Fruit fly (Drosophila melanogaster) S2 (cell line): ENCODE results near the gene Cp110.

Experiments used
- CG8478 ChIP-seq: fragments of >200 bp; optimal IDR thresholded peaks from 2 replicates; lab custom pipeline; 2018
- CTCF ChIP-seq, 2 experiments: fragments of >200 bp; optimal IDR thresholded peaks; 2 replicates each; lab custom pipeline; 2018

The Cp110 gene

dm6 chrX:22481860-22482544 is at the start of gene Cp110, which contains the start of gene CG12576:
Cp110 (plus strand) TSS chrX:22482082.
CG12576 (minus strand) TSS chrX:22482357.
- no peak for TF ChIP-seq CG8478 (lab: Kevin White, UChicago)
- no peak for TF ChIP-seq CTCF (optimal IDR thresholded peaks at IDR 0.05; lab: Kevin White, UChicago)

DNA sequence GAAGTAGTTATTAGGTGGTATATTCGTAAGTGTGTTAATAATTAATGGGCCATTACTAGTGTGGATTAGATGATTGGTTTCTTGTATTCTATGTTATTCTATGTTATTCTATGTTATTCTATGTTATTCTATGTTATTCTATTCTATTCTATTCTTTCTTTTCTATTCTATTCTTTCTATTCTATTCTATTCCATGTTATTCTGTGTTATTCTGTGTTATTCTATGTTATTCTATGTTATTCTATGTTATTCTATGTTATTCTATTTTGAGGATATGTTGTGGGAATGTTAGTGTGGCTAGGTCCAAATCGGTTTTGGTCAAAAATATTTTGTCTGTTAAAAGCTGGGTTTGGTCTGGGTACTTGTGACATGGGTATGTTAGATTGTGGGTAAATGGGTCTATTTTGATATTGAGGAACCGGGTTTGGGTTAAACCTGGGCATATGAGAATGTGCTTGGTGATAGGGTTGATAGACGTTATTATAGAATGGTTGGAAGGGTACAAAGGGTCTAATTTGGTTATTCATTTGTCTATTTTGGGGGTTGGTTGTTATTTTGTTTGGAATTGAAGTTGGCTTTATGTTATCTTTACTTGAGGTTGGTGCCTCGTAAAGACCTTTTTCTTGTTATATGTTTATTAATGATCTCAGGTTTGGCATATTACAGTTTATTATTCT is 48.8 kb upstream of the Cp110 start:
- peak; percentile 85 for TF ChIP-seq CG8478 (lab: Kevin White, UChicago)

dm6 chrX:22443046-22443445 is 38.8 kb upstream of the Cp110 start:
- TF ChIP-seq CG8478 (lab: Kevin White, UChicago): no peak
- TF ChIP-seq CTCF (optimal IDR thresholded peaks at IDR 0.05; lab: Kevin White, UChicago): peak in 1 of 2 experiments; percentile 15

dm6 chrX:22443518-22443917 is 38.4 kb upstream of the Cp110 start:
- TF ChIP-seq CG8478 (lab: Kevin White, UChicago) (no peak), CTCF (optimal IDR thresholded peaks at IDR 0.05; lab: Kevin White, UChicago) (no peak)

DNA sequence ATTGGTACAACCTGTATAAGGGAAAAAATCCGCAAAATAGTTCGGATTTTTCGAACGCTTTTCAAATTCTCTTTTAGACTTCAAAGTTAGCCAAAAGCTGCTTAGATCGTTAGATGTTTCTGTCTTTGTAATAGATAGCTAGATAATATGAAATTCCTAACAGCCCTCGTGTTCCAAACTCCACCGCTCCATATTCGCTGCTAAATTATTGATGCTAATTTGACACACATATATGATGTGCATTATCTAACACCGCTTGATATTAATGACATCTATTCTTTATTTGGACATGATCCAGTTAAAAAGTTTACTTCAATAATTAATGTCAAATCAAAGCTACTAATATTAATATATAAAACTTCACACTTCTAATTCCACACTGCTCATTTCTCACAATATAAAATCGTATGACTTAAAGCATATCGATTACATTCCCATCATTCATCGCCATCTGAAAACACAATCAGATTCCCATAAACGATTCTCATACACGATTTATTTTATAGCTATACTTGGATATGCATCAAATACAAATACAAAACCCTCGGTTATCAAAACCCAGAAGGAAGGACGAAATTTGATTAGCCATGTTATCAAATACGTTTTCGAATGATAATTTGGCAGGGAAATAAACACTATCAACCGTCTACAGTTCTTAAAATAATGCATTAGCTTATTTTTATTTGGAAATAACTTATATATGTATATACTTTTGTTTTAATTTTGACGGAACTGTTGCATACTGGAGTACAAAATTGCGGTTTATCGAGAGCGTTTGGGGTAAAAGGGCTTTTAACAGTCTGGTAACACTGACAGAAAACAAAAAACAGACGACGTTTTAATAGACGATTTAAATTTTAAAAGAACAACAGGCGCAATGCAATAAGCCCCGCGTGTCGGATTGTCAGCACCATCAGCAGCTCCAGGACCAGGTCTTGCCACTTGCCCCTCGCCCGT is 37.6 kb upstream of the Cp110 start, which contains the start of gene CG14621:
TSS of gene CG14621 (plus strand) at position 274 of the 957 bp plus-strand sequence.
- TF ChIP-seq CG8478 (lab: Kevin White, UChicago): no peak

dm6 chrX:22449191-22449787 is 32.6 kb upstream of the Cp110 start, which contains the start of the genes CG14615 and tilB:
CG14615 (minus strand) TSS chrX:22449491.
tilB (plus strand) TSS chrX:22449737.
- TF ChIP-seq CG8478 (lab: Kevin White, UChicago): no peak
- no peak for TF ChIP-seq CTCF (optimal IDR thresholded peaks at IDR 0.05; lab: Kevin White, UChicago)

dm6 chrX:22455023-22455422 is 26.9 kb upstream of the Cp110 start, which contains the start of gene wap:
wap (minus strand) TSS chrX:22455422.
- no peak for TF ChIP-seq CG8478 (lab: Kevin White, UChicago)
- no peak for TF ChIP-seq CTCF (optimal IDR thresholded peaks at IDR 0.05; lab: Kevin White, UChicago)

dm6 chrX:22455509-22456179 is 26.2 kb upstream of the Cp110 start, which contains the start of gene Usp2:
Usp2 (plus strand) TSS chrX:22455803.
- TF ChIP-seq CG8478 (lab: Kevin White, UChicago) (no peak), CTCF (optimal IDR thresholded peaks at IDR 0.05; lab: Kevin White, UChicago) (peak; percentile 14 to 34)

DNA sequence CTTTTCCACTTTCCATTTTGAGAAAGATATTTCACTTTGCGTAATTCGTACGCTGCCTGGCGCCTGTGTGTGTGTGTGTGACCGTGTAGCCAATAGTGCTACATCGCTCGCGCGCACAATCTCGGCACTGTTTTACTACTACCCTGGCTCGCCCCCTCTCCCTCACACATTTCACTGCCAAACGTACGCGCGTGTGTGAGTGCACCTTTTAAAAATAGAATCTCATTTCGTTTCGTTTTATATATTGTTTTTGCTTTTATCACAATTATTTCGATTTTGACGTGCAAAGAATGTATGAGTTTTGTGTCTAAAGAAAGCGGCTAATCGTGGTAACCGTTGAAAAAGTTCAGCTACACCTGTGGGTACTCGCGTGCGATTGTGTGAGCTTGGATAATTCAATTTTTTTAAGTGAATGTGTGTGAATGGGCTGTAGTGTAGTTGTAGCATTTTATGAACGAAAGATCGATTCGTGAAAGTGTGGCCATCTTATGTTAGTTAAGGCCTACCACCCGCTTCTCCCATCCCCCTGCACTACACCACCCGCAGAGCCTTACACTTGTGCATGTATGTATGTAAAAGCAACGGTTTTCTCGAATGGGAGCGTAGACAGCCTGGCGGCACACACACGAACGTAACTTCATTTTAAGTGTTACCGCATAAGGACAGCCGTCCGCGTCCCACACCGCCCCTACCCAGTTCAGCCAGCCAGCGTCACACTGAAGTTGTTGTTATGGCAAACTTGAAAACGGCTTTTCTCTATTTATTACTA is 25.5 kb upstream of the Cp110 start:
- TF ChIP-seq CG8478 (lab: Kevin White, UChicago): no peak

dm6 chrX:22461218-22461760 is 20.6 kb upstream of the Cp110 start:
- TF ChIP-seq CG8478 (lab: Kevin White, UChicago) (no peak), CTCF (optimal IDR thresholded peaks at IDR 0.05; lab: Kevin White, UChicago) (no peak)

- TF ChIP-seq CTCF (optimal IDR thresholded peaks at IDR 0.05; lab: Kevin White, UChicago) (no peak), CG8478 (lab: Kevin White, UChicago) (no peak)
Measured at dm6 chrX:22471819-22472218, 10.1 kb upstream of the Cp110 start, which contains the start of gene CG14613. CG14613 (minus strand) TSS chrX:22472021.

dm6 chrX:22473520-22473919 is 8.4 kb upstream of the Cp110 start, which contains the start of gene CG14618:
CG14618 (plus strand) TSS chrX:22473698.
- no peak for TF ChIP-seq CTCF (optimal IDR thresholded peaks at IDR 0.05; lab: Kevin White, UChicago)
